Worm (Caenorhabditis elegans) whole organism, L1 larva: Measurements from ENCODE around the gene T23F2.2.

Source experiments
- C04F5.9 ChIP-seq: sonication (generic microtip); optimal IDR thresholded peaks from 2 replicates; lab custom pipeline; 2016; ENCODE audit warnings: missing genetic modification characterization, missing compliant biosample characterization
- C16A3.4 ChIP-seq: fragments of 150-350 bp; optimal IDR thresholded peaks from 2 replicates; lab custom pipeline; 2014; ENCODE audit warnings: missing biosample characterization, missing genetic modification characterization
- C34B4.2 ChIP-seq: sonication (generic microtip); optimal IDR thresholded peaks from 2 replicates; lab custom pipeline; 2017; ENCODE audit warnings: mild to moderate bottlenecking, missing genetic modification characterization, missing compliant biosample characterization
- blmp-1 ChIP-seq: fragments of 150-350 bp; optimal IDR thresholded peaks from 2 replicates; lab custom pipeline; 2014; ENCODE audit warnings: missing biosample characterization, missing genetic modification characterization
- ceh-82 ChIP-seq, 3 experiments: fragments of 150-350 bp in 1 of 3; sonication (generic microtip) in 2 of 3; optimal IDR thresholded peaks; 2 replicates each; lab custom pipeline; 2014 to 2017; ENCODE audit warnings: missing biosample characterization in 3 of 3, missing genetic modification characterization in 3 of 3
- ces-1 ChIP-seq: fragments of 150-350 bp; optimal IDR thresholded peaks from 2 replicates; lab custom pipeline; 2014; ENCODE audit warnings: missing biosample characterization, missing genetic modification reagents, missing genetic modification characterization
- dpl-1 ChIP-seq, 3 experiments: fragments of 150-350 bp in 2 of 3; sonication (generic microtip) in 1 of 3; optimal IDR thresholded peaks; 2 replicates each; lab custom pipeline; 2014 to 2017; ENCODE audit warnings: missing biosample characterization in 3 of 3, missing genetic modification characterization in 3 of 3, missing genetic modification reagents in 3 of 3
- egl-13 ChIP-seq: sonication (generic microtip); optimal IDR thresholded peaks from 2 replicates; lab custom pipeline; 2016; ENCODE audit warnings: missing genotype, missing genetic modification reagents, missing genetic modification characterization, missing compliant biosample characterization
- ets-5 ChIP-seq: fragments of 200-800 bp; sonication (Bioruptor generic); IDR thresholded peaks from 2 replicates; pipeline ENCODE4 v1.3.6; 2022; ENCODE audit warnings: missing genetic modification characterization, missing compliant biosample characterization
- hlh-17 ChIP-seq: fragments of 200-800 bp; sonication (Bioruptor generic); optimal IDR thresholded peaks from 2 replicates; lab custom pipeline; 2018; ENCODE audit warnings: missing genetic modification characterization, mild to moderate bottlenecking, missing compliant biosample characterization, moderate library complexity, borderline replicate concordance
- lin-35 ChIP-seq, 2 experiments: fragments of 150-350 bp; optimal IDR thresholded peaks; 2 replicates each; lab custom pipeline; 2014; ENCODE audit warnings: missing biosample characterization in 2 of 2, missing genetic modification characterization in 2 of 2, missing genetic modification reagents in 2 of 2
- lsy-2 ChIP-seq, 2 experiments: fragments of 150-350 bp; optimal IDR thresholded peaks; 2 replicates each; lab custom pipeline; 2014; ENCODE audit warnings: missing biosample characterization in 2 of 2, missing genetic modification characterization in 2 of 2
- mdl-1 ChIP-seq, 2 experiments: fragments of 150-350 bp; optimal IDR thresholded peaks; 2 replicates each; lab custom pipeline; 2014 to 2017; ENCODE audit warnings: missing biosample characterization in 2 of 2, missing genetic modification characterization in 2 of 2, inconsistent platforms in 1 of 2
- nhr-11 ChIP-seq: fragments of 150-350 bp; optimal IDR thresholded peaks from 2 replicates; lab custom pipeline; 2014; ENCODE audit warnings: missing biosample characterization, missing genetic modification characterization
- nhr-12 ChIP-seq: sonication (generic microtip); optimal IDR thresholded peaks from 2 replicates; lab custom pipeline; 2017; ENCODE audit warnings: missing biosample characterization, missing genetic modification characterization
- nhr-20 ChIP-seq: sonication (generic microtip); optimal IDR thresholded peaks from 2 replicates; lab custom pipeline; 2016; ENCODE audit warnings: mild to moderate bottlenecking, missing genetic modification characterization, missing compliant biosample characterization
- nhr-77 ChIP-seq: fragments of 150-350 bp; optimal IDR thresholded peaks from 2 replicates; lab custom pipeline; 2014; ENCODE audit warnings: missing biosample characterization, missing genetic modification characterization
- nhr-85 ChIP-seq: sonication (generic microtip); peaks from one replicate; lab custom pipeline; 2016; ENCODE audit warnings: missing genetic modification characterization, inconsistent platforms, missing compliant biosample characterization
- nhr-90 ChIP-seq: sonication (generic microtip); optimal IDR thresholded peaks from 2 replicates; lab custom pipeline; 2016; ENCODE audit warnings: mild to moderate bottlenecking, missing genetic modification characterization, missing compliant biosample characterization; ENCODE audit not compliant: poor library complexity
- pax-3 ChIP-seq: fragments of 200-800 bp; sonication (Bioruptor generic); optimal IDR thresholded peaks from 2 replicates; lab custom pipeline; 2018; ENCODE audit warnings: mild to moderate bottlenecking, missing genetic modification characterization, moderate library complexity, missing compliant biosample characterization
- tlp-1 ChIP-seq: fragments of 150-350 bp; optimal IDR thresholded peaks from 2 replicates; lab custom pipeline; 2014; ENCODE audit warnings: missing biosample characterization, missing genetic modification characterization
- unc-62 ChIP-seq: fragments of 150-350 bp; optimal IDR thresholded peaks from 2 replicates; lab custom pipeline; 2014; ENCODE audit warnings: missing biosample characterization, missing genetic modification reagents, missing genetic modification characterization
- unc-86 ChIP-seq: sonication (generic microtip); optimal IDR thresholded peaks from 2 replicates; lab custom pipeline; 2016; ENCODE audit warnings: missing genetic modification characterization, missing compliant biosample characterization
- vab-15 ChIP-seq: sonication (generic microtip); optimal IDR thresholded peaks from 2 replicates; lab custom pipeline; 2017; ENCODE audit warnings: missing genotype, mild to moderate bottlenecking, missing genetic modification characterization, missing compliant biosample characterization
- zag-1 ChIP-seq: fragments of 150-350 bp; optimal IDR thresholded peaks from 2 replicates; lab custom pipeline; 2014; ENCODE audit warnings: missing biosample characterization, missing genetic modification characterization

Gene T23F2.2

ce11 chrX:5450773-5451447 is 54.1 kb downstream of the T23F2.2 start, which contains the start of gene C25F6.6:
Gene C25F6.6, minus strand, starts transcription at chrX:5450823.
- TF ChIP-seq C04F5.9 (no peak), lsy-2 (tag; optimal IDR thresholded peaks at IDR 0.05; lab: Kevin White, UChicago) (no peak), nhr-20 (tag; lab: Kevin White, UChicago) (no peak), nhr-90 (peak; percentile 43), mdl-1 (tag; optimal IDR thresholded peaks at IDR 0.05; lab: Kevin White, UChicago) (peak in 1 of 2 experiments; percentile 17), C16A3.4 (tag; lab: Kevin White, UChicago) (peak; percentile 40), blmp-1 (peak; percentile 4), ces-1 (GFP tag; lab: Kevin White, UChicago) (no peak), nhr-77 (tag; lab: Kevin White, UChicago) (peak; percentile 14), nhr-85 (tag; lab: Kevin White, UChicago) (peak; percentile 34), lin-35 (GFP tag; optimal IDR thresholded peaks at IDR 0.05; lab: Kevin White, UChicago) (peak in 1 of 2 experiments; percentile 10), unc-62 (GFP tag; lab: Kevin White, UChicago) (no peak)

- TF ChIP-seq unc-86 (tag; lab: Kevin White, UChicago) (no peak), hlh-17 (GFP tag; lab: Kevin White, UChicago) (no peak)
Measured at ce11 chrX:5447941-5448340, 57.1 kb downstream of the T23F2.2 start, which contains the start of gene C25F6.8. Gene C25F6.8, plus strand, starts transcription at chrX:5448241.

ce11 chrX:5447381-5447780 is 57.7 kb downstream of the T23F2.2 start:
- TF ChIP-seq ets-5 (GFP tag; lab: Robert Waterston, UW) (no peak), hlh-17 (GFP tag; lab: Kevin White, UChicago) (no peak), dpl-1 (GFP tag; optimal IDR thresholded peaks at IDR 0.05; lab: Kevin White, UChicago) (no peak), nhr-11 (tag; lab: Kevin White, UChicago) (no peak), ceh-82 (tag; optimal IDR thresholded peaks at IDR 0.05; lab: Kevin White, UChicago) (no peak), C34B4.2 (tag; lab: Kevin White, UChicago) (no peak), C16A3.4 (tag; lab: Kevin White, UChicago) (no peak), zag-1 (tag; lab: Kevin White, UChicago) (no peak), vab-15 (no peak), tlp-1 (no peak), C04F5.9 (no peak), egl-13 (no peak), nhr-12 (no peak), pax-3 (tag; lab: Kevin White, UChicago) (no peak)
